Worm (Caenorhabditis elegans) whole organism, L4 larva: ENCODE results near the gene T28D6.5.

Source experiments
- nhr-25 ChIP-seq: sonication (generic microtip); optimal IDR thresholded peaks from 2 replicates; lab custom pipeline; 2017; ENCODE audit warnings: missing genetic modification characterization, mild to moderate bottlenecking, missing compliant biosample characterization, antibody characterized with exemption, moderate library complexity, borderline replicate concordance; ENCODE audit not compliant: insufficient read depth
- nhr-76 ChIP-seq: fragments of 150-350 bp; optimal IDR thresholded peaks from 2 replicates; lab custom pipeline; 2014; ENCODE audit warnings: missing biosample characterization, missing genetic modification characterization

DNA sequence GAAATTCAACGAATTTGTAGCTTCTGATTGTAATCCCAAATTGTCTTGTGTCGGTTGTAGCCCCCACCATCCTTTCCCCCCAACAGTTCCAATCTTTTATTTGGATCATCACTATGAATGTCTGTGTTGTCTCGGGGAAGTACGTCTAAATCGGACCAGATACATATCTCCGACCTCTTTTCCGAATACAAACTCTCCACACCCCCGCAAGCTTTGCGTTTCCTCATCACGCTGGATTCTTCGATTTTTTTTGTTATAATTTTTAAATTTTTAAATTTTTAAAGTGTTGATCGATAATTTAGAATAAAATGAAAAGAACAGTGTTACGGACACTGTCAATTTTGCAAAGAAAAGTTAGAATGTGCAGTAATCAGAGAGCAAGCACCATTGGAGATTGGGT, 48.4 kb downstream of the T28D6.5 start, which contains the start of gene subs-4:
- TF ChIP-seq nhr-25 (tag; lab: Kevin White, UChicago), result no peak
- TF ChIP-seq nhr-76 (tag; lab: Kevin White, UChicago), result no peak
